Fruit fly (Drosophila melanogaster) whole organism, embryonic: ENCODE data around the gene BckdhA.

Experiments used
- BEAF-32 ChIP-seq: fragments of 200-800 bp; sonication (Bioruptor generic); optimal IDR thresholded peaks from 3 replicates; lab custom pipeline; 2017; ENCODE audit warnings: missing biosample characterization, missing genetic modification characterization, mild to moderate bottlenecking, moderate library complexity, missing genetic modification reagents
- CG10462 ChIP-seq: fragments of 200-800 bp; sonication (Bioruptor generic); optimal IDR thresholded peaks from 2 replicates; lab custom pipeline; 2016; ENCODE audit warnings: missing biosample characterization, missing genetic modification characterization
- CG10959 ChIP-seq: fragments of 200-800 bp; sonication (Bioruptor generic); IDR thresholded peaks from 2 replicates; pipeline ENCODE4 v1.3.6; 2022; ENCODE audit warnings: missing biosample characterization, missing genetic modification characterization
- CG11504 ChIP-seq: fragments of 200-800 bp; sonication (Bioruptor generic); optimal IDR thresholded peaks from 3 replicates; lab custom pipeline; 2019; ENCODE audit warnings: missing biosample characterization, mild to moderate bottlenecking, missing genetic modification characterization, moderate library complexity
- CG11695 ChIP-seq: fragments of 200-800 bp; sonication (Bioruptor generic); IDR thresholded peaks from 3 replicates; pipeline ENCODE4 v1.3.6; 2022; ENCODE audit warnings: missing biosample characterization, missing genetic modification characterization
- CG12155 ChIP-seq: fragments of 200-800 bp; sonication (Bioruptor generic); optimal IDR thresholded peaks from 3 replicates; lab custom pipeline; 2016; ENCODE audit warnings: missing biosample characterization, missing genetic modification characterization
- CG12391 ChIP-seq: fragments of 200-800 bp; sonication (Bioruptor generic); optimal IDR thresholded peaks from 3 replicates; lab custom pipeline; 2018; ENCODE audit warnings: missing biosample characterization, mild to moderate bottlenecking, missing genetic modification characterization, moderate library complexity
- CG14014 ChIP-seq: fragments of 200-800 bp; sonication (Bioruptor generic); IDR thresholded peaks from 2 replicates; pipeline ENCODE4 v1.3.6; 2022; ENCODE audit warnings: missing biosample characterization, missing genetic modification characterization
- CG15601 ChIP-seq: fragments of 200-800 bp; sonication (Bioruptor generic); optimal IDR thresholded peaks from 3 replicates; lab custom pipeline; 2019; ENCODE audit warnings: missing biosample characterization, mild to moderate bottlenecking, missing genetic modification characterization, moderate library complexity
- CG17385 ChIP-seq: fragments of 200-800 bp; sonication (Bioruptor generic); optimal IDR thresholded peaks from 3 replicates; lab custom pipeline; 2018; ENCODE audit warnings: missing biosample characterization, mild to moderate bottlenecking, missing genetic modification characterization
- CG17612 ChIP-seq: fragments of 200-800 bp; sonication (Bioruptor generic); IDR thresholded peaks from 2 replicates; pipeline ENCODE4 v1.3.6; 2022; ENCODE audit warnings: missing biosample characterization, missing genetic modification characterization
- CG2199 ChIP-seq: fragments of 200-800 bp; sonication (Bioruptor generic); IDR thresholded peaks from 3 replicates; pipeline ENCODE4 v1.3.6; 2022; ENCODE audit warnings: missing biosample characterization, missing genetic modification characterization
- CG2712 ChIP-seq: fragments of 200-800 bp; optimal IDR thresholded peaks from 3 replicates; lab custom pipeline; 2019; ENCODE audit warnings: missing biosample characterization, mild to moderate bottlenecking, missing genetic modification characterization, moderate library complexity
- CG31388 ChIP-seq: fragments of 200-800 bp; sonication (Bioruptor generic); optimal IDR thresholded peaks from 2 replicates; lab custom pipeline; 2016; ENCODE audit warnings: missing biosample characterization, missing genetic modification characterization
- CG4424 ChIP-seq: fragments of 200-800 bp; sonication (Bioruptor generic); optimal IDR thresholded peaks from 3 replicates; lab custom pipeline; 2016; ENCODE audit warnings: missing biosample characterization, missing genetic modification characterization
- CG6254 ChIP-seq: fragments of 200-800 bp; sonication (Bioruptor generic); optimal IDR thresholded peaks from 3 replicates; lab custom pipeline; 2017; ENCODE audit warnings: mild to moderate bottlenecking, missing biosample characterization, missing genetic modification reagents, missing genetic modification characterization
- CG7357 ChIP-seq: fragments of 200-800 bp; sonication (Bioruptor generic); IDR thresholded peaks from 3 replicates; pipeline ENCODE4 v1.3.6; 2022; ENCODE audit warnings: missing biosample characterization, missing genetic modification characterization
- CG7928 ChIP-seq: fragments of 200-800 bp; sonication (Bioruptor generic); optimal IDR thresholded peaks from 2 replicates; lab custom pipeline; 2017; ENCODE audit warnings: missing biosample characterization, mild to moderate bottlenecking, missing genetic modification characterization
- CG9876 ChIP-seq: fragments of 200-800 bp; sonication (Bioruptor generic); optimal IDR thresholded peaks from 2 replicates; lab custom pipeline; 2016; ENCODE audit warnings: missing biosample characterization, missing genetic modification characterization
- CG9932 ChIP-seq: fragments of 200-800 bp; sonication (Bioruptor generic); IDR thresholded peaks from 2 replicates; pipeline ENCODE4 v1.3.6; 2022; ENCODE audit warnings: missing biosample characterization, missing genetic modification characterization
- Ets97D ChIP-seq: fragments of 200-800 bp; sonication (Bioruptor generic); optimal IDR thresholded peaks from 3 replicates; lab custom pipeline; 2016; ENCODE audit warnings: missing biosample characterization, missing genetic modification characterization
- Lhr ChIP-seq: fragments of 200-800 bp; sonication (Bioruptor generic); optimal IDR thresholded peaks from 3 replicates; lab custom pipeline; 2017; ENCODE audit warnings: mild to moderate bottlenecking, missing biosample characterization, missing genetic modification reagents, missing genetic modification characterization
- Mes4 ChIP-seq: fragments of 200-800 bp; sonication (Bioruptor generic); optimal IDR thresholded peaks from 2 replicates; lab custom pipeline; 2016; ENCODE audit warnings: missing biosample characterization, missing genetic modification characterization
- Sox102F ChIP-seq: fragments of 200-800 bp; sonication (Bioruptor generic); optimal IDR thresholded peaks from 2 replicates; lab custom pipeline; 2018; ENCODE audit warnings: missing biosample characterization, mild to moderate bottlenecking, missing genetic modification characterization, moderate library complexity
- Stat92E ChIP-seq, 3 experiments: fragments of >200 bp in 2 of 3; fragments of 200-800 bp in 1 of 3; sonication (Bioruptor generic) in 1 of 3; optimal IDR thresholded peaks; 2 replicates each; lab custom pipeline; 2017 to 2019; ENCODE audit warnings: missing biosample characterization in 3 of 3, missing genetic modification characterization in 3 of 3, mild to moderate bottlenecking in 1 of 3, moderate library complexity in 1 of 3
- TFAM ChIP-seq: fragments of 200-800 bp; sonication (Bioruptor generic); optimal IDR thresholded peaks from 2 replicates; lab custom pipeline; 2017; ENCODE audit warnings: missing biosample characterization, missing genetic modification characterization, inconsistent platforms
- Xrp1 ChIP-seq: fragments of 200-800 bp; sonication (Bioruptor generic); IDR thresholded peaks from 2 replicates; pipeline ENCODE4 v1.3.6; 2022; ENCODE audit warnings: missing biosample characterization, missing genetic modification characterization
- aop ChIP-seq: fragments of 200-800 bp; sonication (Bioruptor generic); IDR thresholded peaks from 2 replicates; pipeline ENCODE4 v1.3.6; 2022; ENCODE audit warnings: missing biosample characterization, missing genetic modification characterization
- ap ChIP-seq: fragments of 200-800 bp; sonication (Bioruptor generic); IDR thresholded peaks from 2 replicates; pipeline ENCODE4 v1.3.6; 2022; ENCODE audit warnings: missing biosample characterization, missing genetic modification characterization
- cad ChIP-seq: fragments of >200 bp; optimal IDR thresholded peaks from 2 replicates; lab custom pipeline; 2017; ENCODE audit warnings: missing biosample characterization, missing genetic modification characterization
- chif ChIP-seq, 2 experiments: fragments of 200-800 bp; sonication (Bioruptor generic); optimal IDR thresholded peaks; 3 replicates each; lab custom pipeline; 2016; ENCODE audit warnings: missing biosample characterization in 2 of 2, missing genetic modification characterization in 2 of 2
- chn ChIP-seq: fragments of 200-800 bp; sonication (Bioruptor generic); optimal IDR thresholded peaks from 2 replicates; lab custom pipeline; 2016; ENCODE audit warnings: missing biosample characterization, missing genetic modification characterization
- ci ChIP-seq: fragments of 200-800 bp; sonication (Bioruptor generic); IDR thresholded peaks from 3 replicates; pipeline ENCODE4 v1.3.6; 2022; ENCODE audit warnings: missing biosample characterization, missing genetic modification characterization
- crol ChIP-seq: fragments of 200-800 bp; sonication (Bioruptor generic); IDR thresholded peaks from 2 replicates; pipeline ENCODE4 v1.3.6; 2022; ENCODE audit warnings: missing biosample characterization, missing genetic modification characterization
- en ChIP-seq: fragments of 200-800 bp; sonication (Bioruptor generic); optimal IDR thresholded peaks from 2 replicates; lab custom pipeline; 2016; ENCODE audit warnings: missing biosample characterization, missing genetic modification characterization
- gce ChIP-seq: fragments of 200-800 bp; sonication (Bioruptor generic); IDR thresholded peaks from 3 replicates; pipeline ENCODE4 v1.3.6; 2022; ENCODE audit warnings: missing biosample characterization, missing genetic modification characterization
- hth ChIP-seq: fragments of >200 bp; optimal IDR thresholded peaks from 2 replicates; lab custom pipeline; 2017; ENCODE audit warnings: inconsistent platforms
- kni ChIP-seq: fragments of 200-800 bp; sonication (Bioruptor generic); optimal IDR thresholded peaks from 3 replicates; lab custom pipeline; 2017; ENCODE audit warnings: mild to moderate bottlenecking, missing biosample characterization, missing genetic modification reagents, missing genetic modification characterization
- lilli ChIP-seq: fragments of 200-800 bp; sonication (Bioruptor generic); optimal IDR thresholded peaks from 3 replicates; lab custom pipeline; 2016; ENCODE audit warnings: missing biosample characterization, missing genetic modification characterization
- mld ChIP-seq: fragments of 200-800 bp; sonication (Bioruptor generic); IDR thresholded peaks from 3 replicates; pipeline ENCODE4 v1.3.6; 2022; ENCODE audit warnings: missing biosample characterization, missing genetic modification characterization; ENCODE audit not compliant: partially characterized antibody
- nerfin-2 ChIP-seq: fragments of 200-800 bp; sonication (Bioruptor generic); IDR thresholded peaks from 2 replicates; pipeline ENCODE4 v1.3.6; 2022; ENCODE audit warnings: missing biosample characterization, missing genetic modification characterization; ENCODE audit not compliant: partially characterized antibody
- onecut ChIP-seq: fragments of 200-800 bp; sonication (Bioruptor generic); IDR thresholded peaks from 2 replicates; pipeline ENCODE4 v1.3.6; 2022; ENCODE audit warnings: missing biosample characterization, missing genetic modification characterization
- phol ChIP-seq: fragments of 200-800 bp; sonication (Bioruptor generic); optimal IDR thresholded peaks from 3 replicates; lab custom pipeline; 2018; ENCODE audit warnings: missing biosample characterization, mild to moderate bottlenecking, missing genetic modification characterization, moderate library complexity
- prd ChIP-seq, 3 experiments: fragments of >200 bp in 2 of 3; fragments of 200-800 bp in 1 of 3; sonication (Bioruptor generic) in 1 of 3; optimal IDR thresholded peaks in 2 of 3; IDR thresholded peaks in 1 of 3; 2 replicates in 2 of 3; 3 replicates in 1 of 3; pipeline versions ENCODE4 v1.3.6 to Lab custom; 2017 to 2022; ENCODE audit warnings: missing biosample characterization in 1 of 3, missing genetic modification characterization in 1 of 3
- psq ChIP-seq: fragments of 200-800 bp; sonication (Bioruptor generic); optimal IDR thresholded peaks from 2 replicates; lab custom pipeline; 2017; ENCODE audit warnings: missing biosample characterization, missing genetic modification characterization
- sd ChIP-seq: fragments of 200-800 bp; sonication (Bioruptor generic); optimal IDR thresholded peaks from 3 replicates; lab custom pipeline; 2018; ENCODE audit warnings: missing biosample characterization, mild to moderate bottlenecking, missing genetic modification characterization, moderate library complexity
- sens ChIP-seq: fragments of 200-800 bp; sonication (Bioruptor generic); peaks from one replicate; lab custom pipeline; 2016; ENCODE audit warnings: missing biosample characterization, missing genetic modification characterization
- sob ChIP-seq: fragments of 200-800 bp; sonication (Bioruptor generic); IDR thresholded peaks from 2 replicates; pipeline ENCODE4 v1.3.6; 2022; ENCODE audit warnings: missing biosample characterization, missing genetic modification characterization
- toy ChIP-seq: fragments of 200-800 bp; sonication (Bioruptor generic); IDR thresholded peaks from 2 replicates; pipeline ENCODE4 v1.3.6; 2022; ENCODE audit warnings: missing biosample characterization, missing genetic modification characterization

Gene BckdhA

dm6 chr3R:9603022-9603942, 47.7 kb downstream of the BckdhA start (continued):
- TF ChIP-seq Stat92E (GFP tag; optimal IDR thresholded peaks at IDR 0.05; lab: Kevin White, UChicago) = peak in 1 of 3 experiments; percentile 82
- no peak for TF ChIP-seq CG7928
- TF ChIP-seq CG2712 (tag; lab: Kevin White, UChicago) = no peak
- TF ChIP-seq chif (GFP tag; optimal IDR thresholded peaks at IDR 0.05; lab: Kevin White, UChicago) = no peak
- peak; percentile 56; the same call in 2 of the 3 replicates for TF ChIP-seq ci (GFP tag; lab: Robert Waterston, UW)
- no peak for TF ChIP-seq CG14014 (GFP tag; lab: Robert Waterston, UW)
- TF ChIP-seq CG9876 (GFP tag; lab: Kevin White, UChicago) = no peak
- no peak for TF ChIP-seq CG7357 (GFP tag; lab: Robert Waterston, UW)
- no peak for TF ChIP-seq CG9932
- TF ChIP-seq onecut (GFP tag; lab: Robert Waterston, UW) = no peak
- TF ChIP-seq Xrp1 (GFP tag; lab: Robert Waterston, UW) = no peak
- TF ChIP-seq TFAM (GFP tag; lab: Kevin White, UChicago) = no peak
- TF ChIP-seq prd (optimal IDR thresholded peaks at IDR 0.05; lab: Kevin White, UChicago) = no peak
- no peak for TF ChIP-seq prd (GFP tag; IDR thresholded peaks at IDR 0.05; lab: Robert Waterston, UW)
- no peak for TF ChIP-seq CG17612 (GFP tag; lab: Robert Waterston, UW)
- TF ChIP-seq CG17385 (GFP tag; lab: Kevin White, UChicago) = no peak
- no peak for TF ChIP-seq gce
- 0 out of 3 replicates have a peak, but pooled peaks have one; percentile 38 for TF ChIP-seq CG2199 (GFP tag; lab: Robert Waterston, UW)
- TF ChIP-seq crol (GFP tag; lab: Robert Waterston, UW) = peak; percentile 86
- no peak for TF ChIP-seq CG12155 (GFP tag; lab: Kevin White, UChicago)
- no peak for TF ChIP-seq CG12391 (tag; lab: Kevin White, UChicago)
- no peak for TF ChIP-seq phol
- no peak for TF ChIP-seq CG11504
- 0 out of 2 replicates have a peak, but pooled peaks have one; percentile 13 for TF ChIP-seq sob (GFP tag; lab: Robert Waterston, UW)
- no peak for TF ChIP-seq psq (GFP tag; lab: Kevin White, UChicago)
- no peak for TF ChIP-seq toy (GFP tag; lab: Robert Waterston, UW)
- TF ChIP-seq kni (GFP tag; lab: Kevin White, UChicago) = peak; percentile 93
- TF ChIP-seq CG11695 (GFP tag; lab: Robert Waterston, UW) = no peak
- TF ChIP-seq CG4424 (GFP tag; lab: Kevin White, UChicago) = no peak
- no peak for TF ChIP-seq cad
- TF ChIP-seq CG15601 (tag; lab: Kevin White, UChicago) = no peak
- peak; percentile 93 for TF ChIP-seq sd (tag; lab: Kevin White, UChicago)
- no peak for TF ChIP-seq Ets97D (GFP tag; lab: Kevin White, UChicago)
- TF ChIP-seq CG6254 = no peak
- no peak for TF ChIP-seq ap
- TF ChIP-seq CG10462 (GFP tag; lab: Kevin White, UChicago) = no peak
- no peak for TF ChIP-seq CG31388 (GFP tag; lab: Kevin White, UChicago)
- no peak for TF ChIP-seq CG10959 (GFP tag; lab: Robert Waterston, UW)
- no peak for TF ChIP-seq aop
- TF ChIP-seq nerfin-2 = no peak
- TF ChIP-seq chn (GFP tag; lab: Kevin White, UChicago) = no peak
- no peak for TF ChIP-seq BEAF-32
- no peak for TF ChIP-seq en (GFP tag; lab: Kevin White, UChicago)
- no peak for TF ChIP-seq Mes4 (GFP tag; lab: Kevin White, UChicago)
- TF ChIP-seq sens (GFP tag; lab: Kevin White, UChicago) = peak; percentile 64
- no peak for TF ChIP-seq mld
- TF ChIP-seq hth (lab: Kevin White, UChicago) = no peak
- TF ChIP-seq Lhr (GFP tag; lab: Kevin White, UChicago) = no peak
- TF ChIP-seq lilli = no peak
- TF ChIP-seq Sox102F (GFP tag; lab: Kevin White, UChicago) = no peak
